Fruit fly (Drosophila melanogaster): ENCODE measurements around the gene bbg.

Gene bbg

DNA sequence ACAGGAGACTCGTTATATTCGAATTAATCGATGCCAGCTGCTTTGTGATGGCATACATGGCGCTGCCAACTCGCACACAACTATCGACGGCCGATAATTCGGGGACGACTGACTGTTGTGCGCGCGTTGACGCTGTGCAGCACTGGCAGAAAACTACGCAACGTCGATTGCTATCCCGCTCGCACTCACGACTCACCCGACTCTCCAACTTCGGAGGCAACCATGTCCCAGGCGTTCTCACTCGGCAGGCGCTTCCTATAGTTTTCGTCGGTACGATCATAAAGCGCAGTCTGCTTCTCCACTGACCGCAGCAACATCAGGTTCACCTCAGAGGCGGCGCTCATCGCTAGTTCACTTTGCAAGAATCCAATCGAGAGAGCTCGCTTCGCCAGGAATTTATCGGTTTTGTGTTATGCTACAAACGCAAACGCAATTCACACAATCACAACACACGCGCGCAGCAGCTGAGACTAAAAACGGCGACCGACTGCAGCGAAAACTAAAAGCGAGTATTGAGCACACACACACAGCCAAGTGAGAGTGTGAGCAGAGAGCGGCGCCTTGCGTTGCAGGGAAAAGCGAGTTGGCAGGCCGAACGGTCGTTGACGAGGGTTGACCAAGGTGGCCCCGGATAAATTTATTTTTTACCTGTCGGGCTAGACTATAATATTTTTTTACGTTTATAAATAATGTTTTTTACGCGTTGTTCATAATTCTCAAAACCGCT is 126.5 kb downstream of the bbg start, which contains the start of gene stwl:
Gene stwl, minus strand, starts transcription at position 521 of the 727 bp plus-strand sequence.
- TF ChIP-seq kay (GFP tag; ENCODE audit: borderline replicate concordance) (no peak), CG7045 (GFP tag; optimal IDR thresholded peaks at IDR 0.05) (peak; percentile 24), CG14711 (tag; optimal IDR thresholded peaks at IDR 0.05) (peak; percentile 50), Clk (GFP tag; optimal IDR thresholded peaks at IDR 0.05) (no peak), cnc (optimal IDR thresholded peaks at IDR 0.05) (no peak), pad (GFP tag; optimal IDR thresholded peaks at IDR 0.05) (peak; percentile 29), CG7101 (tag; optimal IDR thresholded peaks at IDR 0.05) (peak; percentile 40), tj (GFP tag; optimal IDR thresholded peaks at IDR 0.05) (no peak), CG1620 (GFP tag; optimal IDR thresholded peaks at IDR 0.05) (peak; percentile 65), CG11617 (GFP tag; optimal IDR thresholded peaks at IDR 0.05) (no peak), bab1 (GFP tag; optimal IDR thresholded peaks at IDR 0.05) (no peak), toe (GFP tag; optimal IDR thresholded peaks at IDR 0.05) (peak; percentile 65), Mnt (GFP tag; optimal IDR thresholded peaks at IDR 0.05) (peak; percentile 40), CG12768 (GFP tag; optimal IDR thresholded peaks at IDR 0.05) (no peak), cic (GFP tag; optimal IDR thresholded peaks at IDR 0.05) (peak; percentile 42), ovo (GFP tag; optimal IDR thresholded peaks at IDR 0.05) (peak; percentile 11), CG33017 (tag; optimal IDR thresholded peaks at IDR 0.05) (no peak), Hr96 (GFP tag; optimal IDR thresholded peaks at IDR 0.05) (peak; percentile 70), Crg-1 (GFP tag; optimal IDR thresholded peaks at IDR 0.05) (peak; percentile 23), CG5204 (GFP tag; optimal IDR thresholded peaks at IDR 0.05) (peak; percentile 53)

DNA sequence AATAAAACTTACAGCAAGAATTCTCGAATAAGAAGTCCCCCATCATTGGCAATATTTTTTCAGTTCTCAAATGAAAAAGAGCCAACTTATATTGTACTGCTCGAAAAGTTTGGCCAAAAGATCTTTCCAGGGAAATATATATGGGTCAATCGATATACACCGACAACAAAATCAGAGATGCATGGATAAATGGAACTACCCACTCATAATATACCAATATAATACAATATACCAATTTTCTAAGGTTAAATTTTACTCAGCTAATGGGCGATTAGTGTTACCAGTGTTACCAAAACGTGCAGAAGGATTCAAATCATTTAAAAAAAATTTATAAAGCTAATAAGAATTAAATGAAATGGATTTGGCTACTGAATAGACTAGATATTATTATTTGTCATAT is 127.3 kb downstream of the bbg start:
- no peak for TF ChIP-seq cic (GFP tag; optimal IDR thresholded peaks at IDR 0.05)

DNA sequence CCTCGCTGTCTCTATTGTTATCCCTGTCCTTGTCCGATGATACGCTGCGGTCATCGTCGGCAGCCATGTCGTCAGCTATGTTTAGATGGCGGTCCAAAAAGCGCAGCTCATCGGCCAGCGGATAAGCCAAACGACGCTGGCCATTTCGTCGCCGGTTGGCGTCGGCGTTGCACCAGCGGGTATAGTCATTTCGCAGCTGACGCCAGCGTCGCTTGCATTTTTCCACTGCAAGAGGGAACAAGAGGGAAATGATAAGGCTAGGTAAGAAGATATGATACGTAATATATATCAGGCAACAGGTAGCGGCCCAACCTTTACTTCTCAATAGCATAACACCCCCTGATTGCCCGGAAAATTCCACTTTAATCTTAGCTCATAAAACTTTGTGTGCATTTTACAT is 129.5 kb downstream of the bbg start:
- TF ChIP-seq Hr96 (GFP tag; optimal IDR thresholded peaks at IDR 0.05) (no peak), Mnt (GFP tag; optimal IDR thresholded peaks at IDR 0.05) (no peak), tj (GFP tag; optimal IDR thresholded peaks at IDR 0.05) (no peak), CG33017 (tag; optimal IDR thresholded peaks at IDR 0.05) (no peak), cnc (optimal IDR thresholded peaks at IDR 0.05) (no peak), CG7101 (tag; optimal IDR thresholded peaks at IDR 0.05) (no peak), CG1620 (GFP tag; optimal IDR thresholded peaks at IDR 0.05) (no peak), toe (GFP tag; optimal IDR thresholded peaks at IDR 0.05) (no peak), pad (GFP tag; optimal IDR thresholded peaks at IDR 0.05) (no peak), CG12768 (GFP tag; optimal IDR thresholded peaks at IDR 0.05) (no peak), bab1 (GFP tag; optimal IDR thresholded peaks at IDR 0.05) (no peak)

dm6 chr3L:14402632-14403031 is 133.4 kb downstream of the bbg start, which contains the start of gene CG3868:
Gene CG3868, minus strand, starts transcription at chr3L:14402725.
- TF ChIP-seq CG33017 (tag; optimal IDR thresholded peaks at IDR 0.05), result no peak
- TF ChIP-seq Mnt (GFP tag; optimal IDR thresholded peaks at IDR 0.05), result no peak
- TF ChIP-seq kay (GFP tag; ENCODE audit: borderline replicate concordance), result no peak
- TF ChIP-seq CG7101 (tag; optimal IDR thresholded peaks at IDR 0.05), result no peak
- no peak for TF ChIP-seq CG11617 (GFP tag; optimal IDR thresholded peaks at IDR 0.05)
- TF ChIP-seq Hr96 (GFP tag; optimal IDR thresholded peaks at IDR 0.05), result no peak
- no peak for TF ChIP-seq pad (GFP tag; optimal IDR thresholded peaks at IDR 0.05)
- TF ChIP-seq tj (GFP tag; optimal IDR thresholded peaks at IDR 0.05), result no peak
- no peak for TF ChIP-seq Clk (GFP tag; optimal IDR thresholded peaks at IDR 0.05)
- TF ChIP-seq ovo (GFP tag; optimal IDR thresholded peaks at IDR 0.05), result no peak
- no peak for TF ChIP-seq cnc (optimal IDR thresholded peaks at IDR 0.05)
- no peak for TF ChIP-seq bab1 (GFP tag; optimal IDR thresholded peaks at IDR 0.05)
- TF ChIP-seq toe (GFP tag; optimal IDR thresholded peaks at IDR 0.05), result no peak
- TF ChIP-seq cic (GFP tag; optimal IDR thresholded peaks at IDR 0.05), result no peak
- no peak for TF ChIP-seq Crg-1 (GFP tag; optimal IDR thresholded peaks at IDR 0.05)

dm6 chr3L:14399873-14400272 is 136.2 kb downstream of the bbg start:
- TF ChIP-seq Mnt (GFP tag; optimal IDR thresholded peaks at IDR 0.05) (no peak), ovo (GFP tag; optimal IDR thresholded peaks at IDR 0.05) (no peak), CG33017 (tag; optimal IDR thresholded peaks at IDR 0.05) (no peak), CG1620 (GFP tag; optimal IDR thresholded peaks at IDR 0.05) (no peak), CG7045 (GFP tag; optimal IDR thresholded peaks at IDR 0.05) (no peak), CG7101 (tag; optimal IDR thresholded peaks at IDR 0.05) (no peak), pad (GFP tag; optimal IDR thresholded peaks at IDR 0.05) (no peak), CG5204 (GFP tag; optimal IDR thresholded peaks at IDR 0.05) (no peak)

dm6 chr3L:14397020-14397602 is 139.0 kb downstream of the bbg start:
- no peak for TF ChIP-seq tj (GFP tag; optimal IDR thresholded peaks at IDR 0.05)
- TF ChIP-seq bab1 (GFP tag; optimal IDR thresholded peaks at IDR 0.05), result no peak
- no peak for TF ChIP-seq cic (GFP tag; optimal IDR thresholded peaks at IDR 0.05)
- no peak for TF ChIP-seq CG7101 (tag; optimal IDR thresholded peaks at IDR 0.05)
- TF ChIP-seq pad (GFP tag; optimal IDR thresholded peaks at IDR 0.05), result no peak
- TF ChIP-seq CG7045 (GFP tag; optimal IDR thresholded peaks at IDR 0.05), result no peak
- TF ChIP-seq toe (GFP tag; optimal IDR thresholded peaks at IDR 0.05), result no peak
- TF ChIP-seq ovo (GFP tag; optimal IDR thresholded peaks at IDR 0.05), result no peak
- TF ChIP-seq CG14711 (tag; optimal IDR thresholded peaks at IDR 0.05), result no peak
- no peak for TF ChIP-seq kay (GFP tag; ENCODE audit: borderline replicate concordance)
- no peak for TF ChIP-seq CG1620 (GFP tag; optimal IDR thresholded peaks at IDR 0.05)
- TF ChIP-seq CG11617 (GFP tag; optimal IDR thresholded peaks at IDR 0.05), result no peak
- no peak for TF ChIP-seq cnc (optimal IDR thresholded peaks at IDR 0.05)
- TF ChIP-seq Crg-1 (GFP tag; optimal IDR thresholded peaks at IDR 0.05), result no peak
- TF ChIP-seq Hr96 (GFP tag; optimal IDR thresholded peaks at IDR 0.05), result no peak
- no peak for TF ChIP-seq Clk (GFP tag; optimal IDR thresholded peaks at IDR 0.05)
- TF ChIP-seq Mnt (GFP tag; optimal IDR thresholded peaks at IDR 0.05), result no peak
